Worm (Caenorhabditis elegans) whole organism, L2 larva: ENCODE data around the gene nlp-43.

Source experiments
- C34F6.9 ChIP-seq: fragments of 150-350 bp; optimal IDR thresholded peaks from 2 replicates; lab custom pipeline; 2014; ENCODE audit warnings: missing biosample characterization, missing genetic modification characterization
- F13H6.1 ChIP-seq: sonication (generic microtip); optimal IDR thresholded peaks from 2 replicates; lab custom pipeline; 2016; ENCODE audit warnings: missing genetic modification characterization, missing compliant biosample characterization
- R02D3.7 ChIP-seq: fragments of 150-350 bp; optimal IDR thresholded peaks from 2 replicates; lab custom pipeline; 2014; ENCODE audit warnings: missing biosample characterization, missing genetic modification characterization
- Y55F3AM.14 ChIP-seq: fragments of 200-800 bp; sonication (Bioruptor generic); optimal IDR thresholded peaks from 2 replicates; lab custom pipeline; 2018; ENCODE audit warnings: mild to moderate bottlenecking, missing genetic modification characterization, missing compliant biosample characterization
- ZK546.5 ChIP-seq: sonication (generic microtip); optimal IDR thresholded peaks from 2 replicates; lab custom pipeline; 2017; ENCODE audit warnings: missing biosample characterization, missing genetic modification characterization
- alr-1 ChIP-seq: fragments of 150-350 bp; optimal IDR thresholded peaks from 2 replicates; lab custom pipeline; 2014; ENCODE audit warnings: missing biosample characterization, missing genetic modification characterization
- aly-2 ChIP-seq: fragments of 150-350 bp; optimal IDR thresholded peaks from 2 replicates; lab custom pipeline; 2014; ENCODE audit warnings: missing biosample characterization, missing genetic modification characterization
- ama-1 ChIP-seq: fragments of 150-350 bp; optimal IDR thresholded peaks from 2 replicates; lab custom pipeline; 2018; ENCODE audit warnings: inconsistent platforms
- blmp-1 ChIP-seq: sonication (generic microtip); optimal IDR thresholded peaks from 2 replicates; lab custom pipeline; 2017; ENCODE audit warnings: missing genetic modification characterization, mild to moderate bottlenecking, missing compliant biosample characterization, antibody characterized with exemption, moderate library complexity; ENCODE audit not compliant: insufficient read depth
- ceh-16 ChIP-seq: fragments of 150-350 bp; optimal IDR thresholded peaks from 2 replicates; lab custom pipeline; 2014; ENCODE audit warnings: missing biosample characterization, missing genetic modification characterization
- ceh-82 ChIP-seq: fragments of 150-350 bp; optimal IDR thresholded peaks from 2 replicates; lab custom pipeline; 2014; ENCODE audit warnings: missing biosample characterization, missing genetic modification characterization
- crh-2 ChIP-seq: sonication (generic microtip); optimal IDR thresholded peaks from 2 replicates; lab custom pipeline; 2017; ENCODE audit warnings: missing biosample characterization, missing genetic modification characterization
- dmd-4 ChIP-seq: sonication (generic microtip); optimal IDR thresholded peaks from 2 replicates; lab custom pipeline; 2017; ENCODE audit warnings: missing biosample characterization, missing genetic modification characterization
- egl-27 ChIP-seq: sonication (generic microtip); optimal IDR thresholded peaks from 3 replicates; lab custom pipeline; 2017; ENCODE audit warnings: missing biosample characterization, missing genetic modification reagents, missing genetic modification characterization
- elt-1 ChIP-seq: fragments of 150-350 bp; optimal IDR thresholded peaks from 2 replicates; lab custom pipeline; 2014; ENCODE audit warnings: missing biosample characterization, missing genetic modification characterization
- elt-3 ChIP-seq: sonication (generic microtip); optimal IDR thresholded peaks from 2 replicates; lab custom pipeline; 2017; ENCODE audit warnings: missing biosample characterization, missing genetic modification characterization
- fos-1 ChIP-seq: fragments of 150-350 bp; optimal IDR thresholded peaks from 2 replicates; lab custom pipeline; 2014; ENCODE audit warnings: missing biosample characterization, missing genetic modification characterization
- gmeb-1 ChIP-seq: fragments of 150-350 bp; optimal IDR thresholded peaks from 2 replicates; lab custom pipeline; 2014; ENCODE audit warnings: missing biosample characterization, missing genetic modification characterization
- lin-11 ChIP-seq: fragments of 150-350 bp; sonication (generic microtip); optimal IDR thresholded peaks from 2 replicates; lab custom pipeline; 2014; ENCODE audit warnings: missing biosample characterization, missing genetic modification characterization, inconsistent platforms, mixed read lengths
- lin-13 ChIP-seq: fragments of 150-350 bp; optimal IDR thresholded peaks from 2 replicates; lab custom pipeline; 2014; ENCODE audit warnings: missing biosample characterization, missing genetic modification reagents, missing genetic modification characterization
- lin-39 ChIP-seq: fragments of 150-350 bp; optimal IDR thresholded peaks from 2 replicates; lab custom pipeline; 2014; ENCODE audit warnings: missing biosample characterization, missing genetic modification reagents, missing genetic modification characterization
- lsy-2 ChIP-seq, 2 experiments: fragments of 150-350 bp in 1 of 2; sonication (generic microtip) in 1 of 2; optimal IDR thresholded peaks; 2 replicates each; lab custom pipeline; 2014 to 2017; ENCODE audit warnings: missing biosample characterization in 2 of 2, missing genetic modification characterization in 2 of 2
- mab-5 ChIP-seq: fragments of 150-350 bp; optimal IDR thresholded peaks from 2 replicates; lab custom pipeline; 2014; ENCODE audit warnings: missing biosample characterization, missing genetic modification characterization
- mbf-1 ChIP-seq: sonication (generic microtip); optimal IDR thresholded peaks from 2 replicates; lab custom pipeline; 2017; ENCODE audit warnings: missing biosample characterization, missing genetic modification characterization
- mdl-1 ChIP-seq, 2 experiments: fragments of 150-350 bp in 1 of 2; sonication (generic microtip) in 1 of 2; optimal IDR thresholded peaks; 2 replicates each; lab custom pipeline; 2017; ENCODE audit warnings: missing biosample characterization in 2 of 2, missing genetic modification characterization in 2 of 2
- nhr-10 ChIP-seq: sonication (generic microtip); optimal IDR thresholded peaks from 2 replicates; lab custom pipeline; 2017; ENCODE audit warnings: missing biosample characterization, missing genetic modification characterization
- nhr-11 ChIP-seq: fragments of 150-350 bp; optimal IDR thresholded peaks from 2 replicates; lab custom pipeline; 2014; ENCODE audit warnings: missing biosample characterization, missing genetic modification characterization
- nhr-12 ChIP-seq: fragments of 150-350 bp; optimal IDR thresholded peaks from 2 replicates; lab custom pipeline; 2014; ENCODE audit warnings: missing biosample characterization, missing genetic modification characterization
- nhr-129 ChIP-seq: fragments of 150-350 bp; optimal IDR thresholded peaks from 2 replicates; lab custom pipeline; 2014; ENCODE audit warnings: missing biosample characterization, missing genetic modification characterization
- nhr-21 ChIP-seq: fragments of 150-350 bp; optimal IDR thresholded peaks from 2 replicates; lab custom pipeline; 2014; ENCODE audit warnings: missing biosample characterization, missing genetic modification characterization
- nhr-23 ChIP-seq: fragments of 150-350 bp; optimal IDR thresholded peaks from 2 replicates; lab custom pipeline; 2014; ENCODE audit warnings: missing biosample characterization, missing genetic modification reagents, missing genetic modification characterization
- nhr-237 ChIP-seq: fragments of 150-350 bp; optimal IDR thresholded peaks from 2 replicates; lab custom pipeline; 2014; ENCODE audit warnings: missing biosample characterization, missing genetic modification characterization
- nhr-25 ChIP-seq: fragments of 150-350 bp; sonication (generic microtip); optimal IDR thresholded peaks from 3 replicates; lab custom pipeline; 2014; ENCODE audit warnings: missing biosample characterization, missing genetic modification characterization
- nhr-6 ChIP-seq: fragments of 150-350 bp; optimal IDR thresholded peaks from 2 replicates; lab custom pipeline; 2014; ENCODE audit warnings: missing biosample characterization, missing genetic modification characterization
- nhr-77 ChIP-seq: fragments of 150-350 bp; optimal IDR thresholded peaks from 2 replicates; lab custom pipeline; 2014; ENCODE audit warnings: missing biosample characterization, missing genetic modification characterization
- peb-1 ChIP-seq: fragments of 150-350 bp; optimal IDR thresholded peaks from 2 replicates; lab custom pipeline; 2014; ENCODE audit warnings: missing biosample characterization, missing genetic modification characterization
- sem-4 ChIP-seq: fragments of 150-350 bp; optimal IDR thresholded peaks from 2 replicates; lab custom pipeline; 2014; ENCODE audit warnings: missing biosample characterization, missing genetic modification reagents, missing genetic modification characterization
- skn-1 ChIP-seq: sonication (generic microtip); optimal IDR thresholded peaks from 2 replicates; lab custom pipeline; 2017; ENCODE audit warnings: missing biosample characterization, missing genetic modification characterization
- sma-3 ChIP-seq: sonication (generic microtip); optimal IDR thresholded peaks from 2 replicates; lab custom pipeline; 2016; ENCODE audit warnings: missing genetic modification reagents, missing genetic modification characterization, missing compliant biosample characterization
- sma-9 ChIP-seq, 2 experiments: fragments of 150-350 bp in 1 of 2; sonication (generic microtip) in 1 of 2; optimal IDR thresholded peaks; 2 replicates each; lab custom pipeline; 2014 to 2016; ENCODE audit warnings: missing genetic modification characterization in 2 of 2, mild to moderate bottlenecking in 1 of 2, missing biosample characterization in 1 of 2, missing compliant biosample characterization in 1 of 2, missing genetic modification reagents in 1 of 2, moderate library complexity in 1 of 2
- snpc-4 ChIP-seq: fragments of 150-350 bp; optimal IDR thresholded peaks from 2 replicates; lab custom pipeline; 2014; ENCODE audit warnings: missing biosample characterization, missing genetic modification characterization
- unc-39 ChIP-seq: fragments of 150-350 bp; optimal IDR thresholded peaks from 2 replicates; lab custom pipeline; 2014; ENCODE audit warnings: missing biosample characterization, missing genetic modification characterization
- unc-55 ChIP-seq: fragments of 150-350 bp; sonication (generic microtip); optimal IDR thresholded peaks from 3 replicates; lab custom pipeline; 2014; ENCODE audit warnings: missing biosample characterization, missing genetic modification reagents, missing genetic modification characterization
- unc-62 ChIP-seq: fragments of 150-350 bp; optimal IDR thresholded peaks from 2 replicates; lab custom pipeline; 2014; ENCODE audit warnings: missing biosample characterization, missing genetic modification reagents, missing genetic modification characterization
- zag-1 ChIP-seq: fragments of 150-350 bp; optimal IDR thresholded peaks from 2 replicates; lab custom pipeline; 2014; ENCODE audit warnings: missing biosample characterization, missing genetic modification characterization
- ztf-1 ChIP-seq: fragments of 200-800 bp; sonication (Bioruptor generic); conservative IDR thresholded peaks from 2 replicates; pipeline ENCODE4 v1.3.6; 2022; ENCODE audit warnings: missing genetic modification characterization, missing compliant biosample characterization
- ztf-11 ChIP-seq: sonication (generic microtip); optimal IDR thresholded peaks from 2 replicates; lab custom pipeline; 2017; ENCODE audit warnings: missing biosample characterization, missing genetic modification characterization
- ztf-4 ChIP-seq: fragments of 150-350 bp; optimal IDR thresholded peaks from 2 replicates; lab custom pipeline; 2014; ENCODE audit warnings: missing biosample characterization, missing genetic modification characterization

The nlp-43 gene

ce11 chrIII:5017550-5017949 lies 24.7 kb upstream of the nlp-43 start, which contains the start of gene larp-1:
Gene larp-1, minus strand, starts transcription at chrIII:5017650.
- TF ChIP-seq C34F6.9 (tag; lab: Kevin White, UChicago) (no peak), F13H6.1 (no peak), mbf-1 (tag; lab: Kevin White, UChicago) (no peak), lin-11 (no peak), mdl-1 (tag; optimal IDR thresholded peaks at IDR 0.05; lab: Kevin White, UChicago) (no peak), gmeb-1 (tag; lab: Kevin White, UChicago) (no peak), ZK546.5 (no peak), nhr-21 (tag; lab: Kevin White, UChicago) (no peak), lin-39 (tag; lab: Kevin White, UChicago) (no peak), nhr-6 (tag; lab: Kevin White, UChicago) (no peak), elt-1 (tag; lab: Kevin White, UChicago) (no peak)

DNA sequence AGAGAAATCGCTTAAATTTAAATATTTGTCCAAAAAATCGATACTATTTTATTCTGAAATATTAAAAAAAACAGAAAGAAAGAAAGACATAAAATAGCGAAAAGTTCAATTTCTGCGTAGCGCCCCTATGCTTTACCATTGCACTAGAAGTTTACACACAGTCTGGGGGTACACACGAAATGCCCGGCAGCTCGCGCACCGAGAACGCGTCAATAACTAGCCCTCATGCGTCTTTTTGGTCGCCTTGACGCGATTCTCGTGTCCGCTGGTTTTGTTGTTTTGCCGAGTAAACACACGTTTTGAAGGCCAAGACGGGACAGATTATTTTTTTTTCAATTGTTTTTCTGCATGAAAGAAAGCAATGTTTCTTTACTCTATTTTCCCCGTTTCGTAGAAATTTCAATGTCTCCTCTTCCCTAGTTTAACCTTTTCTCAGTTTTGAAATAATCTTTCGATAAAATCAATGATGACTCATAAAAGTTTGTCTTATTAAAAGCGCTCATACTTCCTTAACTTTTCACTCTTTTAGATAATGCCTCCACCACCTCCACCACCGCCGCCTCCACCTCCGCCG lies 24.0 kb upstream of the nlp-43 start, which contains the start of gene wip-1:
TSS of gene wip-1 (plus strand) at position 524 of the 574 bp plus-strand sequence.
- peak; percentile 52 for TF ChIP-seq mbf-1 (tag; lab: Kevin White, UChicago)
- TF ChIP-seq mab-5 (tag; lab: Kevin White, UChicago), result peak; percentile 96
- TF ChIP-seq sma-9 (GFP tag; optimal IDR thresholded peaks at IDR 0.05; lab: Kevin White, UChicago), result peak; percentile 96
- TF ChIP-seq sma-9 (tag; optimal IDR thresholded peaks at IDR 0.05; lab: Kevin White, UChicago), result no peak
- TF ChIP-seq unc-62 (GFP tag; lab: Kevin White, UChicago), result peak; percentile 61
- TF ChIP-seq blmp-1 (tag; lab: Kevin White, UChicago), result peak; percentile 84
- no peak for TF ChIP-seq skn-1 (tag; lab: Kevin White, UChicago)
- peak; percentile 99 for TF ChIP-seq lin-11
- TF ChIP-seq dmd-4, result peak; percentile 40
- TF ChIP-seq sem-4 (tag; lab: Kevin White, UChicago), result peak; percentile 98
- peak; percentile 96 for TF ChIP-seq gmeb-1 (tag; lab: Kevin White, UChicago)
- no peak for TF ChIP-seq elt-3 (tag; lab: Kevin White, UChicago)
- peak; percentile 59 for TF ChIP-seq nhr-237
- TF ChIP-seq elt-1 (tag; lab: Kevin White, UChicago), result no peak
- peak; percentile 94 for TF ChIP-seq zag-1 (tag; lab: Kevin White, UChicago)
- TF ChIP-seq unc-55, result peak; percentile 99
- peak; percentile 98 for TF ChIP-seq nhr-129 (tag; lab: Kevin White, UChicago)
- TF ChIP-seq lin-39 (tag; lab: Kevin White, UChicago), result peak; percentile 75
- peak; percentile 99 for TF ChIP-seq C34F6.9 (tag; lab: Kevin White, UChicago)
- peak; percentile 14 to 81 for TF ChIP-seq mdl-1 (tag; optimal IDR thresholded peaks at IDR 0.05; lab: Kevin White, UChicago)
- TF ChIP-seq nhr-12 (tag; lab: Kevin White, UChicago), result peak; percentile 73
- peak; percentile 94 for TF ChIP-seq nhr-6 (tag; lab: Kevin White, UChicago)
- TF ChIP-seq Y55F3AM.14 (GFP tag; lab: Kevin White, UChicago), result peak; percentile 95
- TF ChIP-seq unc-39 (tag; lab: Kevin White, UChicago), result no peak
- no peak for TF ChIP-seq ztf-11 (tag; lab: Kevin White, UChicago)
- peak; percentile 75 for TF ChIP-seq nhr-77 (tag; lab: Kevin White, UChicago)
- no peak for TF ChIP-seq nhr-23 (tag; lab: Kevin White, UChicago)
- TF ChIP-seq ceh-82, result peak; percentile 75
- TF ChIP-seq nhr-10 (tag; lab: Kevin White, UChicago), result peak; percentile 82
- TF ChIP-seq alr-1 (tag; lab: Kevin White, UChicago), result no peak
- peak; percentile 99 for TF ChIP-seq sma-3
- TF ChIP-seq ZK546.5, result peak; percentile 61
- no peak for TF ChIP-seq aly-2
- TF ChIP-seq nhr-25 (tag; lab: Kevin White, UChicago), result peak; percentile 99
- peak; percentile 99 for TF ChIP-seq fos-1 (tag; lab: Kevin White, UChicago)
- peak; percentile 99 for TF ChIP-seq crh-2 (tag; lab: Kevin White, UChicago)
- TF ChIP-seq egl-27 (tag; lab: Kevin White, UChicago), result peak; percentile 71
- TF ChIP-seq snpc-4 (tag; lab: Kevin White, UChicago), result peak; percentile 88
- TF ChIP-seq ztf-1 (GFP tag; lab: Robert Waterston, UW), result no peak
- peak; percentile 96 for TF ChIP-seq nhr-21 (tag; lab: Kevin White, UChicago)
- TF ChIP-seq lsy-2 (tag; optimal IDR thresholded peaks at IDR 0.05; lab: Kevin White, UChicago), result peak; percentile 92 to 97
- TF ChIP-seq lin-13 (GFP tag; lab: Kevin White, UChicago), result peak; percentile 95
- TF ChIP-seq peb-1 (tag; lab: Kevin White, UChicago), result no peak
- TF ChIP-seq ama-1 (lab: Kevin White, UChicago), result peak; percentile 66
- TF ChIP-seq F13H6.1, result peak; percentile 99
- peak; percentile 96 for TF ChIP-seq ztf-4 (tag; lab: Kevin White, UChicago)
- peak; percentile 44 for TF ChIP-seq R02D3.7 (tag; lab: Kevin White, UChicago)
- TF ChIP-seq ceh-16 (tag; lab: Kevin White, UChicago), result peak; percentile 63
- TF ChIP-seq nhr-11 (tag; lab: Kevin White, UChicago), result peak; percentile 77
